Worm (Caenorhabditis elegans) whole organism, early embryonic: ENCODE data around the gene Y54F10AM.8.

ENCODE experiments used
- ama-1 ChIP-seq: fragments of 150-350 bp; optimal IDR thresholded peaks from 2 replicates; lab custom pipeline; 2014
- ceh-13 ChIP-seq: fragments of 200-800 bp; sonication (Bioruptor generic); optimal IDR thresholded peaks from 2 replicates; lab custom pipeline; 2018; ENCODE audit warnings: mild to moderate bottlenecking, missing genetic modification characterization, missing compliant biosample characterization
- ceh-36 ChIP-seq: sonication (generic microtip); optimal IDR thresholded peaks from 2 replicates; lab custom pipeline; 2016; ENCODE audit warnings: missing genetic modification characterization, inconsistent platforms, missing compliant biosample characterization
- ets-7 ChIP-seq: sonication (generic microtip); optimal IDR thresholded peaks from 2 replicates; lab custom pipeline; 2016; ENCODE audit warnings: missing genotype, missing genetic modification characterization, missing compliant biosample characterization
- flt-1 ChIP-seq: fragments of 200-800 bp; sonication (Bioruptor generic); IDR thresholded peaks from 2 replicates; pipeline ENCODE4 v1.3.6; 2022; ENCODE audit warnings: missing genetic modification characterization, missing compliant biosample characterization
- hmg-4 ChIP-seq: fragments of 200-800 bp; sonication (Bioruptor generic); optimal IDR thresholded peaks from 2 replicates; lab custom pipeline; 2018; ENCODE audit warnings: mild to moderate bottlenecking, missing genetic modification characterization, missing compliant biosample characterization
- hnd-1 ChIP-seq: sonication (generic microtip); optimal IDR thresholded peaks from 2 replicates; lab custom pipeline; 2016; ENCODE audit warnings: missing genetic modification characterization, missing compliant biosample characterization
- sea-1 ChIP-seq: fragments of 200-800 bp; sonication (Bioruptor generic); conservative IDR thresholded peaks from 2 replicates; pipeline ENCODE4 v1.3.6; 2022; ENCODE audit warnings: missing genetic modification characterization, missing compliant biosample characterization
- tbx-11 ChIP-seq: fragments of 200-800 bp; sonication (Bioruptor generic); IDR thresholded peaks from 2 replicates; pipeline ENCODE4 v1.3.6; 2022; ENCODE audit warnings: missing genetic modification characterization, missing compliant biosample characterization
- tbx-37 ChIP-seq: fragments of 200-800 bp; sonication (Bioruptor generic); conservative IDR thresholded peaks from 2 replicates; pipeline ENCODE4 v1.3.6; 2022; ENCODE audit warnings: missing genetic modification reagents, missing genetic modification characterization, missing compliant biosample characterization

ce11 chrIII:2549620-2550019, 41.8 kb upstream of the Y54F10AM.8 start, which contains the start of gene feh-1:
- TF ChIP-seq sea-1 (GFP tag; lab: Robert Waterston, UW), result no peak
- no peak for TF ChIP-seq flt-1 (GFP tag; lab: Robert Waterston, UW)
- TF ChIP-seq ama-1 (lab: Kevin White, UChicago), result no peak
- TF ChIP-seq tbx-11 (GFP tag; lab: Robert Waterston, UW), result no peak
- no peak for TF ChIP-seq hnd-1
- no peak for TF ChIP-seq ets-7 (tag; lab: Kevin White, UChicago)
- TF ChIP-seq tbx-37, result no peak
- TF ChIP-seq ceh-36 (tag; lab: Kevin White, UChicago), result no peak
- TF ChIP-seq ceh-13 (GFP tag; lab: Kevin White, UChicago), result no peak
- no peak for TF ChIP-seq hmg-4 (GFP tag; lab: Kevin White, UChicago)
